Worm (Caenorhabditis elegans): ENCODE measurements around the gene F14H12.8.
A peak's percentile ranks its signal among the peaks of the same experiment; 100 is the strongest.

The F14H12.8 gene

ce11 chrX:4395073-4395850, 30.5 kb upstream of the F14H12.8 start:
- TF ChIP-seq fkh-10 (GFP tag; optimal IDR thresholded peaks at IDR 0.05) (no peak), elt-3 (tag; optimal IDR thresholded peaks at IDR 0.05) (no peak), ceh-28 (tag; optimal IDR thresholded peaks at IDR 0.05) (peak; percentile 80), unc-62 (GFP tag; optimal IDR thresholded peaks at IDR 0.05) (no peak), ceh-82 (tag; optimal IDR thresholded peaks at IDR 0.05) (peak; percentile 29), pha-4 (tag; optimal IDR thresholded peaks at IDR 0.05) (peak; percentile 88), nhr-43 (tag; optimal IDR thresholded peaks at IDR 0.05; ENCODE audit: poor library complexity, severe bottlenecking) (peak; percentile 86), nfya-1 (tag; optimal IDR thresholded peaks at IDR 0.05; ENCODE audit: insufficient read depth) (peak; percentile 71), lsy-12 (tag; optimal IDR thresholded peaks at IDR 0.05) (no peak), nhr-237 (tag; optimal IDR thresholded peaks at IDR 0.05) (no peak), egl-27 (tag; optimal IDR thresholded peaks at IDR 0.05) (no peak), ztf-11 (tag; optimal IDR thresholded peaks at IDR 0.05) (no peak), ama-1 (optimal IDR thresholded peaks at IDR 0.05) (no peak), R02D3.7 (tag; optimal IDR thresholded peaks at IDR 0.05) (peak; percentile 54), sea-2 (GFP tag; optimal IDR thresholded peaks at IDR 0.05) (no peak), elt-1 (tag; optimal IDR thresholded peaks at IDR 0.05) (no peak), aly-2 (tag; optimal IDR thresholded peaks at IDR 0.05) (no peak), zag-1 (tag; optimal IDR thresholded peaks at IDR 0.05) (no peak), ceh-9 (tag; optimal IDR thresholded peaks at IDR 0.05) (no peak), hmg-11 (tag; optimal IDR thresholded peaks at IDR 0.05) (peak; percentile 84), skn-1 (tag; optimal IDR thresholded peaks at IDR 0.05) (peak; percentile 46), nhr-76 (tag; optimal IDR thresholded peaks at IDR 0.05) (no peak), tbx-2 (tag; optimal IDR thresholded peaks at IDR 0.05) (peak; percentile 66), fkh-2 (tag; optimal IDR thresholded peaks at IDR 0.05) (no peak), eor-1 (tag; optimal IDR thresholded peaks at IDR 0.05) (no peak), lin-15B (tag; optimal IDR thresholded peaks at IDR 0.05) (peak; percentile 27), egl-5 (tag; optimal IDR thresholded peaks at IDR 0.05) (peak; percentile 65), nhr-23 (tag; optimal IDR thresholded peaks at IDR 0.05) (peak; percentile 84), mdl-1 (tag; optimal IDR thresholded peaks at IDR 0.05) (no peak), nhr-25 (tag; optimal IDR thresholded peaks at IDR 0.05) (peak; percentile 87), fos-1 (tag; optimal IDR thresholded peaks at IDR 0.05) (no peak), unc-39 (tag; optimal IDR thresholded peaks at IDR 0.05) (no peak), ceh-16 (tag; optimal IDR thresholded peaks at IDR 0.05) (no peak), jun-1 (tag; optimal IDR thresholded peaks at IDR 0.05) (peak; percentile 81), nhr-11 (tag; optimal IDR thresholded peaks at IDR 0.05) (peak; percentile 9), daf-12 (tag; optimal IDR thresholded peaks at IDR 0.05) (no peak), lin-39 (tag; optimal IDR thresholded peaks at IDR 0.05) (peak; percentile 83), elt-2 (tag; optimal IDR thresholded peaks at IDR 0.05) (peak; percentile 62), pqm-1 (tag; optimal IDR thresholded peaks at IDR 0.05) (peak; percentile 21), ztf-4 (tag; optimal IDR thresholded peaks at IDR 0.05) (no peak), nhr-12 (tag; optimal IDR thresholded peaks at IDR 0.05) (no peak), ZK546.5 (tag; optimal IDR thresholded peaks at IDR 0.05) (no peak), snpc-4 (tag; optimal IDR thresholded peaks at IDR 0.05) (peak; percentile 80), nhr-67 (tag; optimal IDR thresholded peaks at IDR 0.05) (no peak), mml-1 (tag; optimal IDR thresholded peaks at IDR 0.05) (no peak), nhr-28 (tag; optimal IDR thresholded peaks at IDR 0.05) (no peak), nhr-77 (tag; optimal IDR thresholded peaks at IDR 0.05) (peak; percentile 71)
